Fruit fly (Drosophila melanogaster) whole organism, embryonic: ENCODE measurements around the gene CG17224.

ENCODE experiments used
- Adf1 ChIP-seq: fragments of 200-800 bp; sonication (Bioruptor generic); IDR thresholded peaks from 2 replicates; pipeline ENCODE4 v1.3.6; 2022; ENCODE audit warnings: missing biosample characterization, missing genetic modification characterization
- CG10431 ChIP-seq: fragments of 200-800 bp; sonication (Bioruptor generic); optimal IDR thresholded peaks from 3 replicates; lab custom pipeline; 2018; ENCODE audit warnings: missing biosample characterization, mild to moderate bottlenecking, missing genetic modification characterization
- CG11093 ChIP-seq: fragments of 200-800 bp; sonication (Bioruptor generic); IDR thresholded peaks from 3 replicates; pipeline ENCODE4 v1.3.6; 2022; ENCODE audit warnings: missing biosample characterization, missing genetic modification characterization
- CG11695 ChIP-seq: fragments of 200-800 bp; sonication (Bioruptor generic); IDR thresholded peaks from 3 replicates; pipeline ENCODE4 v1.3.6; 2022; ENCODE audit warnings: missing biosample characterization, missing genetic modification characterization
- CG11723 ChIP-seq: fragments of 200-800 bp; sonication (Bioruptor generic); optimal IDR thresholded peaks from 2 replicates; lab custom pipeline; 2017; ENCODE audit warnings: missing biosample characterization, mild to moderate bottlenecking, missing genetic modification characterization
- CG12769 ChIP-seq: fragments of 200-800 bp; sonication (Bioruptor generic); optimal IDR thresholded peaks from 2 replicates; lab custom pipeline; 2019; ENCODE audit warnings: missing biosample characterization, mild to moderate bottlenecking, missing genetic modification characterization, moderate library complexity
- CG13894 ChIP-seq: fragments of 200-800 bp; sonication (Bioruptor generic); optimal IDR thresholded peaks from 3 replicates; lab custom pipeline; 2018; ENCODE audit warnings: missing biosample characterization, mild to moderate bottlenecking, missing genetic modification characterization, moderate library complexity
- CG14965 ChIP-seq: fragments of 200-800 bp; sonication (Bioruptor generic); optimal IDR thresholded peaks from 2 replicates; lab custom pipeline; 2016; ENCODE audit warnings: missing biosample characterization, missing genetic modification characterization, borderline replicate concordance
- CG17328 ChIP-seq: fragments of 200-800 bp; sonication (Bioruptor generic); IDR thresholded peaks from 2 replicates; pipeline ENCODE4 v1.3.6; 2022; ENCODE audit warnings: missing biosample characterization, missing genetic modification characterization
- CG17912 ChIP-seq: fragments of 200-800 bp; sonication (Bioruptor generic); optimal IDR thresholded peaks from 2 replicates; lab custom pipeline; 2018; ENCODE audit warnings: missing biosample characterization, mild to moderate bottlenecking, missing genetic modification characterization
- CG2875 ChIP-seq: fragments of 200-800 bp; sonication (Bioruptor generic); optimal IDR thresholded peaks from 2 replicates; lab custom pipeline; 2017; ENCODE audit warnings: missing biosample characterization, mild to moderate bottlenecking, missing genetic modification characterization, missing genetic modification reagents
- CG34422 ChIP-seq: fragments of 200-800 bp; sonication (Bioruptor generic); IDR thresholded peaks from 3 replicates; pipeline ENCODE4 v1.3.6; 2022; ENCODE audit warnings: missing biosample characterization, missing genetic modification characterization
- CG3847 ChIP-seq: fragments of 200-800 bp; sonication (Bioruptor generic); IDR thresholded peaks from 2 replicates; pipeline ENCODE4 v1.3.6; 2022; ENCODE audit warnings: missing biosample characterization, missing genetic modification characterization
- CG3995 ChIP-seq: fragments of 200-800 bp; sonication (Bioruptor generic); optimal IDR thresholded peaks from 3 replicates; lab custom pipeline; 2016; ENCODE audit warnings: missing biosample characterization, missing genetic modification characterization
- CG4282 ChIP-seq: fragments of 200-800 bp; sonication (Bioruptor generic); optimal IDR thresholded peaks from 2 replicates; lab custom pipeline; 2016; ENCODE audit warnings: missing biosample characterization, missing genetic modification characterization
- CG4854 ChIP-seq: fragments of 200-800 bp; sonication (Bioruptor generic); optimal IDR thresholded peaks from 2 replicates; lab custom pipeline; 2016; ENCODE audit warnings: missing biosample characterization, missing genetic modification characterization, inconsistent platforms
- CG6254 ChIP-seq: fragments of 200-800 bp; sonication (Bioruptor generic); optimal IDR thresholded peaks from 3 replicates; lab custom pipeline; 2017; ENCODE audit warnings: mild to moderate bottlenecking, missing biosample characterization, missing genetic modification reagents, missing genetic modification characterization
- CG6683 ChIP-seq: fragments of 200-800 bp; sonication (Bioruptor generic); optimal IDR thresholded peaks from 2 replicates; lab custom pipeline; 2017; ENCODE audit warnings: missing biosample characterization, mild to moderate bottlenecking, missing genetic modification characterization, missing genetic modification reagents
- CG6854 ChIP-seq: fragments of 200-800 bp; sonication (Bioruptor generic); optimal IDR thresholded peaks from 3 replicates; lab custom pipeline; 2017; ENCODE audit warnings: missing biosample characterization, mild to moderate bottlenecking, missing genetic modification characterization
- CG7928 ChIP-seq: fragments of 200-800 bp; sonication (Bioruptor generic); optimal IDR thresholded peaks from 2 replicates; lab custom pipeline; 2017; ENCODE audit warnings: missing biosample characterization, mild to moderate bottlenecking, missing genetic modification characterization
- CG7963 ChIP-seq: fragments of 200-800 bp; sonication (Bioruptor generic); IDR thresholded peaks from 3 replicates; pipeline ENCODE4 v1.3.6; 2022; ENCODE audit warnings: missing biosample characterization, missing genetic modification characterization; ENCODE audit not compliant: partially characterized antibody
- CG8281 ChIP-seq: fragments of 200-800 bp; sonication (Bioruptor generic); optimal IDR thresholded peaks from 2 replicates; lab custom pipeline; 2018; ENCODE audit warnings: missing biosample characterization, mild to moderate bottlenecking, missing genetic modification characterization, moderate library complexity
- CG9215 ChIP-seq: fragments of 200-800 bp; sonication (Bioruptor generic); IDR thresholded peaks from 2 replicates; pipeline ENCODE4 v1.3.6; 2022; ENCODE audit warnings: missing biosample characterization, missing genetic modification characterization
- CG9437 ChIP-seq: fragments of 200-800 bp; sonication (Bioruptor generic); optimal IDR thresholded peaks from 2 replicates; lab custom pipeline; 2018; ENCODE audit warnings: missing biosample characterization, mild to moderate bottlenecking, missing genetic modification characterization
- CG9817 ChIP-seq: fragments of 200-800 bp; sonication (Bioruptor generic); optimal IDR thresholded peaks from 2 replicates; lab custom pipeline; 2018; ENCODE audit warnings: missing biosample characterization, mild to moderate bottlenecking, missing genetic modification characterization, moderate library complexity
- CHES-1-like ChIP-seq: fragments of 200-800 bp; sonication (Bioruptor generic); optimal IDR thresholded peaks from 2 replicates; lab custom pipeline; 2016; ENCODE audit warnings: missing biosample characterization, missing genetic modification characterization
- Dip2 ChIP-seq: fragments of 200-800 bp; sonication (Bioruptor generic); IDR thresholded peaks from 2 replicates; pipeline ENCODE4 v1.3.6; 2022; ENCODE audit warnings: missing biosample characterization, missing genetic modification characterization
- H15 ChIP-seq: fragments of 200-800 bp; sonication (Bioruptor generic); IDR thresholded peaks from 3 replicates; pipeline ENCODE4 v1.3.6; 2022; ENCODE audit warnings: missing biosample characterization, missing genetic modification characterization
- Meics ChIP-seq: fragments of 200-800 bp; sonication (Bioruptor generic); optimal IDR thresholded peaks from 2 replicates; lab custom pipeline; 2017; ENCODE audit warnings: missing biosample characterization, mild to moderate bottlenecking, missing genetic modification characterization
- Poxn ChIP-seq: fragments of 200-800 bp; sonication (Bioruptor generic); IDR thresholded peaks from 2 replicates; pipeline ENCODE4 v1.3.6; 2022; ENCODE audit warnings: missing biosample characterization, missing genetic modification characterization
- Scr ChIP-seq: fragments of 200-800 bp; sonication (Bioruptor generic); IDR thresholded peaks from 2 replicates; pipeline ENCODE4 v1.3.6; 2022; ENCODE audit warnings: missing biosample characterization, missing genetic modification characterization; ENCODE audit not compliant: partially characterized antibody
- Vsx1 ChIP-seq: fragments of 200-800 bp; sonication (Bioruptor generic); optimal IDR thresholded peaks from 2 replicates; lab custom pipeline; 2017; ENCODE audit warnings: missing biosample characterization, mild to moderate bottlenecking, missing genetic modification characterization, missing genetic modification reagents
- abd-A ChIP-seq: fragments of 200-800 bp; sonication (Bioruptor generic); optimal IDR thresholded peaks from 3 replicates; lab custom pipeline; 2019; ENCODE audit warnings: missing biosample characterization, mild to moderate bottlenecking, missing genetic modification characterization, moderate library complexity
- az2 ChIP-seq: fragments of 200-800 bp; sonication (Bioruptor generic); optimal IDR thresholded peaks from 3 replicates; lab custom pipeline; 2016; ENCODE audit warnings: missing biosample characterization, missing genetic modification characterization
- ewg ChIP-seq: fragments of 200-800 bp; sonication (Bioruptor generic); optimal IDR thresholded peaks from 3 replicates; lab custom pipeline; 2017; ENCODE audit warnings: mild to moderate bottlenecking, missing biosample characterization, missing genetic modification reagents, missing genetic modification characterization
- fru ChIP-seq: fragments of >200 bp; optimal IDR thresholded peaks from 2 replicates; lab custom pipeline; 2017
- inv ChIP-seq: fragments of 200-800 bp; sonication (Bioruptor generic); IDR thresholded peaks from 2 replicates; pipeline ENCODE4 v1.3.6; 2022; ENCODE audit warnings: missing biosample characterization, missing genetic modification characterization; ENCODE audit not compliant: partially characterized antibody
- mld ChIP-seq: fragments of 200-800 bp; sonication (Bioruptor generic); IDR thresholded peaks from 3 replicates; pipeline ENCODE4 v1.3.6; 2022; ENCODE audit warnings: missing biosample characterization, missing genetic modification characterization; ENCODE audit not compliant: partially characterized antibody
- p53 ChIP-seq: fragments of 200-800 bp; sonication (Bioruptor generic); optimal IDR thresholded peaks from 2 replicates; lab custom pipeline; 2016; ENCODE audit warnings: missing biosample characterization, missing genetic modification characterization
- pum ChIP-seq: fragments of 200-800 bp; sonication (Bioruptor generic); optimal IDR thresholded peaks from 2 replicates; lab custom pipeline; 2016; ENCODE audit warnings: missing biosample characterization, missing genetic modification characterization
- schlank ChIP-seq: fragments of 200-800 bp; sonication (Bioruptor generic); optimal IDR thresholded peaks from 2 replicates; lab custom pipeline; 2018; ENCODE audit warnings: missing biosample characterization, mild to moderate bottlenecking, missing genetic modification characterization
- sd ChIP-seq: fragments of 200-800 bp; sonication (Bioruptor generic); optimal IDR thresholded peaks from 3 replicates; lab custom pipeline; 2018; ENCODE audit warnings: missing biosample characterization, mild to moderate bottlenecking, missing genetic modification characterization, moderate library complexity
- sisA ChIP-seq: fragments of 200-800 bp; sonication (Bioruptor generic); IDR thresholded peaks from 2 replicates; pipeline ENCODE4 v1.3.6; 2022; ENCODE audit warnings: missing biosample characterization, missing genetic modification characterization
- sna ChIP-seq: fragments of 200-800 bp; sonication (Bioruptor generic); IDR thresholded peaks from 2 replicates; pipeline ENCODE4 v1.3.6; 2022; ENCODE audit warnings: missing biosample characterization, missing genetic modification characterization; ENCODE audit not compliant: partially characterized antibody
- ssp ChIP-seq: fragments of 200-800 bp; sonication (Bioruptor generic); IDR thresholded peaks from 2 replicates; pipeline ENCODE4 v1.3.6; 2022; ENCODE audit warnings: missing biosample characterization, missing genetic modification characterization
- tio ChIP-seq: fragments of 200-800 bp; sonication (Bioruptor generic); optimal IDR thresholded peaks from 2 replicates; lab custom pipeline; 2017; ENCODE audit warnings: missing biosample characterization, missing genetic modification characterization, inconsistent platforms
- trem ChIP-seq: fragments of 200-800 bp; optimal IDR thresholded peaks from 3 replicates; lab custom pipeline; 2019; ENCODE audit warnings: missing biosample characterization, mild to moderate bottlenecking, missing genetic modification characterization, moderate library complexity
- tx ChIP-seq: fragments of 200-800 bp; sonication (Bioruptor generic); optimal IDR thresholded peaks from 2 replicates; lab custom pipeline; 2016; ENCODE audit warnings: missing biosample characterization, missing genetic modification characterization
- zfh1 ChIP-seq: fragments of 200-800 bp; sonication (Bioruptor generic); IDR thresholded peaks from 3 replicates; pipeline ENCODE4 v1.3.6; 2022; ENCODE audit warnings: missing biosample characterization, missing genetic modification characterization
- zfh2 ChIP-seq: fragments of 200-800 bp; sonication (Bioruptor generic); optimal IDR thresholded peaks from 2 replicates; lab custom pipeline; 2016; ENCODE audit warnings: missing biosample characterization, missing genetic modification characterization

Gene CG17224

dm6 chr2L:3041918-3042615 is 24.0 kb upstream of the CG17224 start, which contains the start of gene CG17261 (continued):
- no peak for TF ChIP-seq CG8281 (tag; lab: Kevin White, UChicago)
- no peak for TF ChIP-seq CG14965 (GFP tag; lab: Kevin White, UChicago)
- TF ChIP-seq tio (GFP tag; lab: Kevin White, UChicago): no peak
- TF ChIP-seq CG9817: peak; percentile 33
- TF ChIP-seq Meics (GFP tag; lab: Kevin White, UChicago): peak; percentile 62
- TF ChIP-seq az2 (GFP tag; lab: Kevin White, UChicago): peak; percentile 33
- no peak for TF ChIP-seq CG4282
- peak; percentile 70 for TF ChIP-seq CG12769
- no peak for TF ChIP-seq CG6854 (GFP tag; lab: Kevin White, UChicago)
- TF ChIP-seq ssp (GFP tag; lab: Robert Waterston, UW): 0 out of 2 replicates have a peak, but pooled peaks have one; percentile 18
- no peak for TF ChIP-seq CG7928 (GFP tag; lab: Kevin White, UChicago)
- TF ChIP-seq sisA (GFP tag; lab: Robert Waterston, UW): no peak
- no peak; the same call in 2 of the 3 replicates for TF ChIP-seq CG34422 (GFP tag; lab: Robert Waterston, UW)
- no peak for TF ChIP-seq sna
- TF ChIP-seq CG11723 (GFP tag; lab: Kevin White, UChicago): no peak
- TF ChIP-seq CG13894 (tag; lab: Kevin White, UChicago): peak; percentile 16
- TF ChIP-seq Scr (GFP tag; lab: Robert Waterston, UW): no peak
- TF ChIP-seq p53: no peak
- peak; percentile 73 for TF ChIP-seq Vsx1 (GFP tag; lab: Kevin White, UChicago)
- TF ChIP-seq abd-A (tag; lab: Kevin White, UChicago): no peak
- TF ChIP-seq zfh1 (GFP tag; lab: Robert Waterston, UW): no peak
- TF ChIP-seq CG6254: no peak
- TF ChIP-seq CG6683 (GFP tag; lab: Kevin White, UChicago): peak; percentile 6
- TF ChIP-seq CG10431 (GFP tag; lab: Kevin White, UChicago): no peak
- no peak for TF ChIP-seq CG7963 (GFP tag; lab: Robert Waterston, UW)
- no peak for TF ChIP-seq CG2875
- peak; percentile 65 for TF ChIP-seq schlank (tag; lab: Kevin White, UChicago)
- no peak for TF ChIP-seq ewg (GFP tag; lab: Kevin White, UChicago)
- no peak for TF ChIP-seq CG9215 (GFP tag; lab: Robert Waterston, UW)
- no peak for TF ChIP-seq inv (GFP tag; lab: Robert Waterston, UW)
- peak; percentile 34 for TF ChIP-seq zfh2 (GFP tag; lab: Kevin White, UChicago)
- TF ChIP-seq Adf1: peak; percentile 58; the same call in 1 of the 2 replicates
- TF ChIP-seq tx: peak; percentile 5
- TF ChIP-seq trem (tag; lab: Kevin White, UChicago): no peak
- no peak for TF ChIP-seq mld
- peak; percentile 37; the same call in 1 of the 3 replicates for TF ChIP-seq CG11695 (GFP tag; lab: Robert Waterston, UW)
- TF ChIP-seq Poxn (GFP tag; lab: Robert Waterston, UW): no peak
- no peak for TF ChIP-seq H15
- no peak for TF ChIP-seq CG9437 (GFP tag; lab: Kevin White, UChicago)
- no peak for TF ChIP-seq Dip2
- no peak for TF ChIP-seq CG4854
- no peak for TF ChIP-seq fru (lab: Kevin White, UChicago)
- TF ChIP-seq CG3847: no peak
- TF ChIP-seq CG11093 (GFP tag; lab: Robert Waterston, UW): no peak
- no peak for TF ChIP-seq pum
- no peak for TF ChIP-seq CG3995
- no peak for TF ChIP-seq CG17328 (GFP tag; lab: Robert Waterston, UW)
- TF ChIP-seq CHES-1-like (GFP tag; lab: Kevin White, UChicago): peak; percentile 30
- no peak for TF ChIP-seq CG17912 (GFP tag; lab: Kevin White, UChicago)
- peak; percentile 88 for TF ChIP-seq sd
